Worm (Caenorhabditis elegans) whole organism, mixed stage, embryonic: ENCODE data around the gene rsp-8.

Experiments used
- blmp-1 ChIP-seq: fragments of 150-350 bp; optimal IDR thresholded peaks from 2 replicates; lab custom pipeline; 2014; ENCODE audit warnings: missing biosample characterization, missing genetic modification characterization
- nhr-12 ChIP-seq: fragments of 150-350 bp; optimal IDR thresholded peaks from 2 replicates; lab custom pipeline; 2014; ENCODE audit warnings: missing biosample characterization, missing genetic modification characterization
- nhr-28 ChIP-seq: fragments of 150-350 bp; optimal IDR thresholded peaks from 2 replicates; lab custom pipeline; 2014; ENCODE audit warnings: missing biosample characterization, missing genetic modification characterization
- pha-4 ChIP-seq: fragments of 150-350 bp; optimal IDR thresholded peaks from 2 replicates; lab custom pipeline; 2018; ENCODE audit warnings: missing biosample characterization, missing genetic modification reagents, missing genetic modification characterization
- unc-62 ChIP-seq: fragments of 150-350 bp; optimal IDR thresholded peaks from 2 replicates; lab custom pipeline; 2014; ENCODE audit warnings: missing biosample characterization, missing genetic modification reagents, missing genetic modification characterization

- TF ChIP-seq blmp-1 (tag; lab: Kevin White, UChicago) (no peak), nhr-12 (tag; lab: Kevin White, UChicago) (no peak), nhr-28 (no peak), unc-62 (GFP tag; lab: Kevin White, UChicago) (no peak), pha-4 (tag; lab: Kevin White, UChicago) (no peak)
Observed at ce11 chrIII:11876130-11876529, 49.9 kb downstream of the rsp-8 start.
